Worm (Caenorhabditis elegans) whole organism, mixed stage, embryonic: ENCODE measurements around the gene puf-7.

ENCODE experiments used
- M03D4.4 ChIP-seq: sonication (generic microtip); optimal IDR thresholded peaks from 2 replicates; lab custom pipeline; 2017; ENCODE audit warnings: mild to moderate bottlenecking, missing genetic modification characterization, missing compliant biosample characterization
- bed-3 ChIP-seq: fragments of 200-800 bp; sonication (Bioruptor generic); optimal IDR thresholded peaks from 3 replicates; lab custom pipeline; 2018; ENCODE audit warnings: mild to moderate bottlenecking, missing genetic modification characterization, moderate library complexity, missing compliant biosample characterization
- blmp-1 ChIP-seq: fragments of 150-350 bp; optimal IDR thresholded peaks from 2 replicates; lab custom pipeline; 2014; ENCODE audit warnings: missing biosample characterization, missing genetic modification characterization
- ceh-39 ChIP-seq: fragments of 150-350 bp; optimal IDR thresholded peaks from 2 replicates; lab custom pipeline; 2014; ENCODE audit warnings: missing biosample characterization, missing genetic modification characterization
- ceh-43 ChIP-seq: fragments of 200-800 bp; sonication (Bioruptor generic); optimal IDR thresholded peaks from 2 replicates; lab custom pipeline; 2018; ENCODE audit warnings: mild to moderate bottlenecking, missing genetic modification characterization, moderate library complexity, missing compliant biosample characterization
- ceh-83 ChIP-seq: fragments of 200-800 bp; sonication (Bioruptor generic); optimal IDR thresholded peaks from 2 replicates; lab custom pipeline; 2018; ENCODE audit warnings: mild to moderate bottlenecking, missing genetic modification characterization, missing compliant biosample characterization
- ces-1 ChIP-seq: fragments of 150-350 bp; optimal IDR thresholded peaks from 2 replicates; lab custom pipeline; 2014; ENCODE audit warnings: missing biosample characterization, missing genetic modification reagents, missing genetic modification characterization
- cnd-1 ChIP-seq: fragments of 200-800 bp; sonication (Bioruptor generic); optimal IDR thresholded peaks from 2 replicates; lab custom pipeline; 2018; ENCODE audit warnings: mild to moderate bottlenecking, missing genetic modification characterization, missing compliant biosample characterization
- drap-1 ChIP-seq: fragments of 200-800 bp; sonication (Bioruptor generic); optimal IDR thresholded peaks from 3 replicates; lab custom pipeline; 2018; ENCODE audit warnings: mild to moderate bottlenecking, missing genetic modification characterization, missing compliant biosample characterization
- elt-1 ChIP-seq: sonication (generic microtip); optimal IDR thresholded peaks from 2 replicates; lab custom pipeline; 2017; ENCODE audit warnings: missing genetic modification characterization, mild to moderate bottlenecking, missing compliant biosample characterization, antibody characterized with exemption, moderate library complexity, borderline replicate concordance; ENCODE audit not compliant: insufficient read depth
- flh-1 ChIP-seq: fragments of 200-800 bp; sonication (Bioruptor generic); optimal IDR thresholded peaks from 2 replicates; lab custom pipeline; 2018; ENCODE audit warnings: mild to moderate bottlenecking, missing genetic modification characterization, moderate library complexity, missing compliant biosample characterization
- ham-2 ChIP-seq: fragments of 200-800 bp; sonication (Bioruptor generic); optimal IDR thresholded peaks from 2 replicates; lab custom pipeline; 2018; ENCODE audit warnings: mild to moderate bottlenecking, missing genetic modification characterization, missing compliant biosample characterization
- hlh-1 ChIP-seq: fragments of 150-350 bp; optimal IDR thresholded peaks from 2 replicates; lab custom pipeline; 2014; ENCODE audit warnings: missing biosample characterization, missing genetic modification reagents, missing genetic modification characterization
- lin-13 ChIP-seq: fragments of 150-350 bp; optimal IDR thresholded peaks from 2 replicates; lab custom pipeline; 2014; ENCODE audit warnings: missing biosample characterization, missing genetic modification characterization
- lin-32 ChIP-seq: fragments of 200-800 bp; sonication (Bioruptor generic); optimal IDR thresholded peaks from 2 replicates; lab custom pipeline; 2018; ENCODE audit warnings: mild to moderate bottlenecking, missing genetic modification characterization, missing compliant biosample characterization
- lsy-2 ChIP-seq: fragments of 150-350 bp; optimal IDR thresholded peaks from 2 replicates; lab custom pipeline; 2014; ENCODE audit warnings: missing biosample characterization, missing genetic modification characterization
- mab-5 ChIP-seq: fragments of 150-350 bp; optimal IDR thresholded peaks from 2 replicates; lab custom pipeline; 2014; ENCODE audit warnings: missing biosample characterization, missing genetic modification characterization
- mep-1 ChIP-seq: fragments of 150-350 bp; optimal IDR thresholded peaks from 2 replicates; lab custom pipeline; 2017; ENCODE audit warnings: missing biosample characterization, missing genetic modification reagents, missing genetic modification characterization, inconsistent platforms
- mls-2 ChIP-seq: sonication (generic microtip); optimal IDR thresholded peaks from 2 replicates; lab custom pipeline; 2016; ENCODE audit warnings: mild to moderate bottlenecking, missing genetic modification characterization, moderate library complexity, missing compliant biosample characterization
- nhr-2 ChIP-seq: fragments of 150-350 bp; optimal IDR thresholded peaks from 2 replicates; lab custom pipeline; 2014; ENCODE audit warnings: missing biosample characterization, missing genetic modification characterization
- nhr-237 ChIP-seq: fragments of 150-350 bp; optimal IDR thresholded peaks from 2 replicates; lab custom pipeline; 2014; ENCODE audit warnings: missing biosample characterization, missing genetic modification characterization
- nhr-28 ChIP-seq: fragments of 150-350 bp; optimal IDR thresholded peaks from 2 replicates; lab custom pipeline; 2014; ENCODE audit warnings: missing biosample characterization, missing genetic modification characterization
- nhr-76 ChIP-seq: sonication (generic microtip); optimal IDR thresholded peaks from 2 replicates; lab custom pipeline; 2017; ENCODE audit warnings: missing biosample characterization, missing genetic modification characterization
- sem-2 ChIP-seq: fragments of 200-800 bp; sonication (Bioruptor generic); optimal IDR thresholded peaks from 2 replicates; lab custom pipeline; 2018; ENCODE audit warnings: mild to moderate bottlenecking, missing genetic modification characterization, missing compliant biosample characterization
- snpc-4 ChIP-seq: fragments of 150-350 bp; optimal IDR thresholded peaks from 2 replicates; lab custom pipeline; 2014; ENCODE audit warnings: missing biosample characterization, missing genetic modification characterization
- unc-120 ChIP-seq: sonication (generic microtip); optimal IDR thresholded peaks from 2 replicates; lab custom pipeline; 2017; ENCODE audit warnings: missing genetic modification characterization, missing compliant biosample characterization; ENCODE audit not compliant: poor library complexity, severe bottlenecking
- unc-39 ChIP-seq: fragments of 150-350 bp; optimal IDR thresholded peaks from 2 replicates; lab custom pipeline; 2014; ENCODE audit warnings: missing biosample characterization, missing genetic modification characterization
- unc-62 ChIP-seq: fragments of 150-350 bp; optimal IDR thresholded peaks from 2 replicates; lab custom pipeline; 2014; ENCODE audit warnings: missing biosample characterization, missing genetic modification reagents, missing genetic modification characterization
- zip-8 ChIP-seq: fragments of 150-350 bp; optimal IDR thresholded peaks from 2 replicates; lab custom pipeline; 2014; ENCODE audit warnings: missing biosample characterization, missing genetic modification characterization
- ztf-11 ChIP-seq: fragments of 150-350 bp; optimal IDR thresholded peaks from 2 replicates; lab custom pipeline; 2014; ENCODE audit warnings: missing biosample characterization, missing genetic modification characterization

puf-7 gene

DNA sequence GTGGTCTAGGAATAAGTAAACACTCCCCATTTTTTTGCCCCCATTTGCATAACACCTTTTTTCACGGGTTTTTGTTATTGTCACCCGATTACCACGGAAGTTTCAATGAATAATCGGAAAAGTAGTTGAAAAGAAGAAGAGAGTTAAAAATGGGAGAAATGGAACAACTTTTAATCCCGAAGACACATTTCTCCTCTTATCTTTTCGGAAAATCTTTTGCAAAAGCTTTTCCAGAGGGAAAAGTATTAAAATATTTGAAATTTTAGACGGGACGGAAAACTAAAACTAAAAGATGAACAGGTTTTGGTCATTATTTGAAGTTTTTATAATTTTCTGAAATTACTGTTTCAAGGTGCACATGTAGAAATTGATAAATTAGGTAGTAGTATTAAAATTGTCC, 32.5 kb downstream of the puf-7 start:
- TF ChIP-seq lin-32 (GFP tag; lab: Kevin White, UChicago) (no peak), elt-1 (tag; lab: Kevin White, UChicago) (no peak), ztf-11 (tag; lab: Kevin White, UChicago) (no peak)
- TF ChIP-seq, all 35 proteins: peak for 0

DNA sequence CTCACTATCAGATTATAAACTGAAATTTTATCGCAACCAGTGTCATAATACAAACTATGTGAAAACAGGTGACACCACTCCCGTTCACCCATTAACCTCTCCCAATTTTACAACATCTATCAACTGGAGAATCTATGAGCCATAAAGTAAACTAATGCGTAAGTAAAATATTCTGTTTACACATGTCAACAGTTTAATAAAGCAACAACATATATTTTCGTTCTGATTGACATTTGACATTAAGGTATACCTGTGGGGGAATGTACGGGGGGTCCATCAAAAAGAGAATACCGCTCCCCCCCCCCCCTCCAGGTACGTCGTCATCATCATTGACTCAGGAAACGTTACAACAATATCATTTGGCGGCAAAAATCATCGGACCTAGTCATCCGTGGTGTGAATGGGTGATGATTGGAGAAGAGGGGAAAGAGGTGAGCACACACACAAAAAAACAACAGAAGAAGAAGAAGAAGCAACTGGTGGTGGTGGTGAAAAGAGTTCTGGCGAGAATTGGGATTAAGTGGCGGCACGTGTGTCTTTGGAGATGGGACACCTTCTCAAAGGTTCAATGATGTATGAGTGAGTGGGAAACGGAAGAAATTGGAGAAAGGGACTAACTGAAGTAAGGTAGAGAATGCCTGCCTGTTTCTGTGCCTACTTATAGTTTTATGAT, 40.3 kb downstream of the puf-7 start:
- TF ChIP-seq hlh-1 (tag; lab: Kevin White, UChicago) (peak; percentile 59), unc-62 (GFP tag; lab: Kevin White, UChicago) (peak; percentile 84), nhr-2 (tag; lab: Kevin White, UChicago) (peak; percentile 57), M03D4.4 (tag; lab: Kevin White, UChicago) (peak; percentile 9), nhr-76 (tag; lab: Kevin White, UChicago) (no peak), unc-120 (tag; lab: Kevin White, UChicago) (peak; percentile 45), ceh-83 (GFP tag; lab: Kevin White, UChicago) (no peak), mls-2 (tag; lab: Kevin White, UChicago) (peak; percentile 36)

DNA sequence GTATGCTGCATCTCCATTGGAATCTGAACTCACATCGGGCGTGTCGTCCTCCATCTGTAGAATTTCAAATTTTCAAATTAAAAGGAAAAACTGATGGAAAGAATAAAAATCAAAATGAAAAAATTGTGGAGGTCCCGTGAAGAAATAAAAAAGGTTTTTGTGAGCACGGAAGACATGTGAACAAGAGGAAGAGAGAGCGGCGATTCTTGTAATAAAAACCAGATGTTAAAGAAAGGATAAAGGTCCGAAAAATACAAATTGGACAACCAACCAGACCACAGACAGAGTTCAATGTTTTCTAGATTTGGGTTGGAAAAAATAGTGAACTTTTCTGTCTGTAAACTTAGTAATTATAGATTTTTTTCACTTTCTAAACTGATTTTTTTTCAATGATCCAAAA, 41.8 kb downstream of the puf-7 start, which contains the start of gene unc-5:
Gene unc-5, minus strand, starts transcription at position 54 of the 400 bp plus-strand sequence.
- TF ChIP-seq flh-1 (GFP tag; lab: Kevin White, UChicago) (no peak), ceh-39 (tag; lab: Kevin White, UChicago) (no peak), hlh-1 (tag; lab: Kevin White, UChicago) (no peak), lin-13 (tag; lab: Kevin White, UChicago) (no peak), ham-2 (GFP tag; lab: Kevin White, UChicago) (no peak), unc-39 (tag; lab: Kevin White, UChicago) (no peak), unc-120 (tag; lab: Kevin White, UChicago) (no peak), mab-5 (tag; lab: Kevin White, UChicago) (no peak), snpc-4 (tag; lab: Kevin White, UChicago) (no peak), lsy-2 (tag; lab: Kevin White, UChicago) (no peak), ces-1 (no peak), blmp-1 (tag; lab: Kevin White, UChicago) (no peak), zip-8 (tag; lab: Kevin White, UChicago) (no peak), ceh-43 (no peak), ztf-11 (tag; lab: Kevin White, UChicago) (no peak), mep-1 (tag; lab: Kevin White, UChicago) (no peak), mls-2 (tag; lab: Kevin White, UChicago) (no peak), nhr-2 (tag; lab: Kevin White, UChicago) (no peak), sem-2 (no peak), cnd-1 (tag; lab: Kevin White, UChicago) (no peak)

DNA sequence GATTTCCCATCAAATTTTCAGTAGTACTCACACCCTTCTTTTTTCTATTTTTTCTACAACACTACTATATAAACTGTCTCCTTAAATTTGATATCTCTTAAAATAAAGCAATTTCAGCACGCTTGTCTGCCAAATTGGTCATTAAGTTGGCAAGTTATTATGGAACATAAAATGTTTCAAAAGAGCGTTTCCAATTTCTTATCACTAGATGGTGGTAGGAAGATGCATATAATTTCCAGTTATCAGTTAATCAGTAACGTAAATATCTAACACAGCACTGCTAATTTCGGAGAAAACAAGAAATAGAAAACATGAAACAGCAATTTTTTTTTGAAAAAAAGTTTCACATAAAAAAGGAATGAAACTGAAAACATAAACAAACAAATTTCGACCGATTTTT, 44.5 kb downstream of the puf-7 start:
- TF ChIP-seq drap-1 (no peak), ces-1 (peak; percentile 4), lin-32 (GFP tag; lab: Kevin White, UChicago) (no peak), sem-2 (no peak), cnd-1 (tag; lab: Kevin White, UChicago) (no peak)
- TF ChIP-seq, all 35 proteins: peak for 1

DNA sequence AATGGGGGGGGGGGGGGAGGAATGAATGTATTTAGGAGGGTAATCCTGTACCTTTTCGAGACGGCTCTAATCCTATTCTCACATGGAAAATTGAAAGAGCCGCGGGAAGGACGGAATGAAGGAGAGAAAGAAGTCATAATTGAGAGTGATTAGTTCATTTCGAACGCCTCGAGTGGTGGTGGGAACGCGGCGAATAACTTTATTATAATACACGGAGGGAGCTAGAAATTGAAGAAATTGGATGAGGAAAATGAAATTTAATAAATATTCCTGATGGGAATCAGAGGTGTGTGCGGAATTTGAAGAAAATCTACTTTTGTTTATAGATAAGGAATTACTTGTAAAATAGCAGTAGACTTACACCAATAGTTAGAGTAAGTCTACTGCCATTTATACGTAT, 47.0 kb downstream of the puf-7 start:
- TF ChIP-seq ces-1: peak; percentile 93
- no peak for TF ChIP-seq bed-3 (GFP tag; lab: Kevin White, UChicago)

DNA sequence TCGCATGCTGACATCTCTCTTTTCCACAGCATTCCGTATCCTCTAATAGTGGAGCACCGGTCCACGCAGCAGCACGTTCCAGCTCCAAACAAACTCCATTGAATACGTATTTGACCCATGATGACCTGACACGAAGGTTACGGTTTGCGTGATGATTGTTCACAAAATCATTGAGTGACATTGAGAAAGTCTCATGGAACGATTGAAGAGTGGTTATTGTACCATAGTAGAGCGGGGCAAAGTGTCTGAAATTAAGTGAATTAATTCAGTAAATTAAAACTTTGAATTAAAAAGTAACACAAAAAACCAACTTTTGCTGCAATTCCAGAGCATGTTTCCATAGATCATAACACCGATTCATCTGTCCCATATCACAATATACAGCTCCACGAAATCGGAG, 48.1 kb downstream of the puf-7 start:
- TF ChIP-seq mep-1 (tag; lab: Kevin White, UChicago) (no peak), zip-8 (tag; lab: Kevin White, UChicago) (no peak), lsy-2 (tag; lab: Kevin White, UChicago) (no peak), elt-1 (tag; lab: Kevin White, UChicago) (no peak), mls-2 (tag; lab: Kevin White, UChicago) (no peak), unc-120 (tag; lab: Kevin White, UChicago) (no peak), M03D4.4 (tag; lab: Kevin White, UChicago) (no peak), flh-1 (GFP tag; lab: Kevin White, UChicago) (no peak), nhr-237 (tag; lab: Kevin White, UChicago) (no peak), ces-1 (no peak), bed-3 (GFP tag; lab: Kevin White, UChicago) (no peak), nhr-28 (tag; lab: Kevin White, UChicago) (no peak)
